Worm (Caenorhabditis elegans) whole organism, L4 larva: ENCODE measurements around the gene K01A6.6.

Experiments
- lin-15B ChIP-seq: fragments of 150-350 bp; sonication (generic microtip); optimal IDR thresholded peaks from 3 replicates; lab custom pipeline; 2014; ENCODE audit warnings: missing biosample characterization, missing genetic modification characterization
- nhr-11 ChIP-seq: fragments of 150-350 bp; optimal IDR thresholded peaks from 2 replicates; lab custom pipeline; 2014; ENCODE audit warnings: missing biosample characterization, missing genetic modification characterization
- nhr-76 ChIP-seq: fragments of 150-350 bp; optimal IDR thresholded peaks from 2 replicates; lab custom pipeline; 2014; ENCODE audit warnings: missing biosample characterization, missing genetic modification characterization
- pha-4 ChIP-seq, 2 experiments: fragments of 150-350 bp in 1 of 2; fragments of 200-800 bp in 1 of 2; sonication (Bioruptor generic) in 1 of 2; IDR thresholded peaks in 1 of 2; optimal IDR thresholded peaks in 1 of 2; 2 replicates each; pipeline versions ENCODE4 v1.3.6 to Lab custom; 2014 to 2022; ENCODE audit warnings: missing genetic modification characterization in 2 of 2, missing genetic modification reagents in 2 of 2, missing biosample characterization in 1 of 2, missing compliant biosample characterization in 1 of 2
- unc-62 ChIP-seq, 3 experiments: fragments of 150-350 bp in 1 of 3; sonication (generic microtip); optimal IDR thresholded peaks in 2 of 3; peaks in 1 of 3; 1 replicate in 1 of 3; 2 replicates in 2 of 3; lab custom pipeline; 2014 to 2017; ENCODE audit warnings: missing biosample characterization in 3 of 3, missing genetic modification characterization in 3 of 3, missing genetic modification reagents in 3 of 3, missing genotype in 1 of 3

ce11 chrIV:11716414-11716813 lies 18.7 kb upstream of the K01A6.6 start:
- no peak for TF ChIP-seq lin-15B
- TF ChIP-seq nhr-76 = no peak
- peak; percentile 18 for TF ChIP-seq nhr-11 (tag; lab: Kevin White, UChicago)
- no peak for TF ChIP-seq pha-4 (GFP tag; IDR thresholded peaks at IDR 0.05; lab: Robert Waterston, UW)
- TF ChIP-seq pha-4 (tag; optimal IDR thresholded peaks at IDR 0.05; lab: Kevin White, UChicago) = no peak
- no peak for TF ChIP-seq unc-62 (GFP tag; optimal IDR thresholded peaks at IDR 0.05 in 1 of 2; lab: Kevin White, UChicago)
- TF ChIP-seq unc-62 (tag; optimal IDR thresholded peaks at IDR 0.05; lab: Kevin White, UChicago) = no peak
